Fruit fly (Drosophila melanogaster): ENCODE data around the gene plh.
A peak's percentile ranks its signal among the peaks of the same experiment; 100 is the strongest.

plh gene

DNA sequence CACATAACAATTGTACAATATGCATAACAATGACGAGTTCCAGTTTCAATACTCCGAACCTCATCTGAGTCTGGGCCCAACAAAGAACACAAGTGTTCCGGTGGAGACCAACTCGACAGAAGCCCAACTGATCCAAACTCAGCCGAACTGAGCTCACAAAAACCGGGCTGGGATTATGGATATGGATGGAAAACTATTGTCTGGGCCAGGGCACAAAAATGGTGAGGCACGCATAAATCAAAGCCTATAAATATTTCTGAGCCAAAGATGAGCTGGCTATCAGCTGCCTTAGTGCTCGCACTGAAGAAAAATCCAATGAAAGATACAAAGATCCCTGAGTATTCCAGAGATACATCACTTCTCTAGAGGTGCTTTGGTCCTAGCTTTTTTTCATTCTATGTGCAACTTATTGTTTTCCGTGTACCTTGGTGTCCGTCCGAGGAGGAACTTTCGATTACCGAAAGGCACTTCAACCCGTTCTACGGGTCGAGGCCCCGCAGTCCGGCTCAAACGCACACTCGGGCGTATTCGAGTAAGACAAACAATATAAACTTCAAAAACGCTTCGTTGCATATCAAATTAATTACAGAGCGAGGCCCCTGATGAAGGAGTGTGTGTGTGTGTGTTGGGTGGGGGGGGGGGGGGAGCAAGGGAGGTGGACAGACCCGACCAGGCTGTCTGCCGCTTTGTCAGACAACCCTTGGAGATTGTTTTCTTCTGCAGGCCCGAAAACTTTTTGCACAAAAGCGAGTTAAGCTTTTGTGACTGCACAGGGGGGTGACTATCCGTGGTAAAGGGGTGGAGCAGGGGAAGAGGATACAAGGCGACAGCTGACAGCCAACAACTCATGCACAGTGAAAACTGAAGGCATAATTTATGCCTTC is 12.9 kb upstream of the plh start (continued):
- TF ChIP-seq CG8089 (GFP tag; optimal IDR thresholded peaks at IDR 0.05) (no peak), CG12942 (GFP tag; optimal IDR thresholded peaks at IDR 0.05) (no peak), CG10565 (GFP tag; optimal IDR thresholded peaks at IDR 0.05) (no peak), her (GFP tag; optimal IDR thresholded peaks at IDR 0.05) (no peak), hbn (GFP tag; IDR thresholded peaks at IDR 0.05; ENCODE audit: partially characterized antibody) (no peak), CG6813 (GFP tag; optimal IDR thresholded peaks at IDR 0.05) (no peak), kni (GFP tag; optimal IDR thresholded peaks at IDR 0.05) (peak; percentile 39), dmrt11E (tag; optimal IDR thresholded peaks at IDR 0.05) (peak; percentile 8), CG13775 (GFP tag; optimal IDR thresholded peaks at IDR 0.05) (no peak), CHES-1-like (GFP tag; optimal IDR thresholded peaks at IDR 0.05) (no peak), fru (optimal IDR thresholded peaks at IDR 0.05) (no peak), Xrp1 (GFP tag; IDR thresholded peaks at IDR 0.05) (peak; percentile 25; the same call in 1 of the 2 replicates), amos (GFP tag; IDR thresholded peaks at IDR 0.05; ENCODE audit: partially characterized antibody) (no peak), az2 (GFP tag; optimal IDR thresholded peaks at IDR 0.05) (no peak), caup (GFP tag; optimal IDR thresholded peaks at IDR 0.05; ENCODE audit: severe bottlenecking) (no peak), Dfd (GFP tag; optimal IDR thresholded peaks at IDR 0.05) (no peak), nerfin-2 (GFP tag; IDR thresholded peaks at IDR 0.05; ENCODE audit: partially characterized antibody) (no peak), CG2120 (GFP tag; optimal IDR thresholded peaks at IDR 0.05) (no peak), Sry-δ (GFP tag; optimal IDR thresholded peaks at IDR 0.05) (no peak), da (GFP tag; optimal IDR thresholded peaks at IDR 0.05) (no peak), CG32532 (GFP tag; IDR thresholded peaks at IDR 0.05) (no peak), CG11456 (GFP tag; IDR thresholded peaks at IDR 0.05) (peak; percentile 55; the same call in 1 of the 3 replicates), CG10209 (GFP tag; optimal IDR thresholded peaks at IDR 0.05) (no peak), CG4404 (GFP tag; IDR thresholded peaks at IDR 0.05) (no peak), Sox100B (GFP tag; optimal IDR thresholded peaks at IDR 0.05) (no peak), phol (tag; optimal IDR thresholded peaks at IDR 0.05) (no peak), Ada2b (GFP tag; IDR thresholded peaks at IDR 0.05) (no peak), CG1024 (GFP tag; IDR thresholded peaks at IDR 0.05) (no peak), sob (GFP tag; IDR thresholded peaks at IDR 0.05) (no peak), ken (GFP tag; IDR thresholded peaks at IDR 0.05) (no peak), bcd (GFP tag; optimal IDR thresholded peaks at IDR 0.05) (no peak), Stat92E (GFP tag; optimal IDR thresholded peaks at IDR 0.05) (no peak), vfl (GFP tag; optimal IDR thresholded peaks at IDR 0.05) (no peak), pb (GFP tag; optimal IDR thresholded peaks at IDR 0.05) (no peak), slp2 (GFP tag; optimal IDR thresholded peaks at IDR 0.05) (no peak), jigr1 (GFP tag; IDR thresholded peaks at IDR 0.05) (no peak), sr (GFP tag; IDR thresholded peaks at IDR 0.05) (no peak), CG1832 (GFP tag; optimal IDR thresholded peaks at IDR 0.05) (no peak), sim (GFP tag; IDR thresholded peaks at IDR 0.05) (no peak), vnd (GFP tag; IDR thresholded peaks at IDR 0.05; ENCODE audit: partially characterized antibody) (no peak), Sry-β (GFP tag; optimal IDR thresholded peaks at IDR 0.05) (no peak), Rfx (GFP tag; IDR thresholded peaks at IDR 0.05) (0 out of 2 replicates have a peak, but pooled peaks have one; percentile 10), Fer2 (tag; optimal IDR thresholded peaks at IDR 0.05) (no peak), B-H2 (GFP tag; optimal IDR thresholded peaks at IDR 0.05) (no peak), CG15601 (tag; optimal IDR thresholded peaks at IDR 0.05) (peak; percentile 9), CG7963 (GFP tag; IDR thresholded peaks at IDR 0.05; ENCODE audit: partially characterized antibody) (no peak), CG12236 (GFP tag; optimal IDR thresholded peaks at IDR 0.05) (no peak), Bdp1 (GFP tag; optimal IDR thresholded peaks at IDR 0.05) (no peak), HLH54F (GFP tag; optimal IDR thresholded peaks at IDR 0.05) (no peak)
